Worm (Caenorhabditis elegans) whole organism, L3 larva: ENCODE measurements around the gene F09E5.3.

ENCODE experiments used
- R02D3.7 ChIP-seq: fragments of 150-350 bp; optimal IDR thresholded peaks from 2 replicates; lab custom pipeline; 2014; ENCODE audit warnings: missing biosample characterization, missing genetic modification characterization
- egl-27 ChIP-seq: sonication (generic microtip); optimal IDR thresholded peaks from 4 replicates; lab custom pipeline; 2017; ENCODE audit warnings: missing biosample characterization, missing genetic modification reagents, missing genetic modification characterization
- lin-39 ChIP-seq: fragments of 150-350 bp; optimal IDR thresholded peaks from 2 replicates; lab custom pipeline; 2018; ENCODE audit warnings: missing biosample characterization, missing genetic modification reagents, missing genetic modification characterization
- nfya-1 ChIP-seq: sonication (generic microtip); optimal IDR thresholded peaks from 2 replicates; lab custom pipeline; 2017; ENCODE audit warnings: missing genetic modification characterization, mild to moderate bottlenecking, missing compliant biosample characterization, antibody characterized with exemption, moderate library complexity; ENCODE audit not compliant: insufficient read depth
- nhr-76 ChIP-seq: fragments of 150-350 bp; sonication (generic microtip); optimal IDR thresholded peaks from 5 replicates; lab custom pipeline; 2014; ENCODE audit warnings: missing biosample characterization, missing genetic modification characterization
- nhr-77 ChIP-seq: fragments of 150-350 bp; optimal IDR thresholded peaks from 2 replicates; lab custom pipeline; 2014; ENCODE audit warnings: missing biosample characterization, missing genetic modification characterization
- snpc-4 ChIP-seq: fragments of 150-350 bp; optimal IDR thresholded peaks from 2 replicates; lab custom pipeline; 2014; ENCODE audit warnings: missing biosample characterization, missing genetic modification characterization
- tbx-2 ChIP-seq: sonication (generic microtip); optimal IDR thresholded peaks from 2 replicates; lab custom pipeline; 2016; ENCODE audit warnings: mild to moderate bottlenecking, missing genetic modification characterization, missing compliant biosample characterization
- unc-62 ChIP-seq: fragments of 150-350 bp; sonication (generic microtip); optimal IDR thresholded peaks from 4 replicates; lab custom pipeline; 2014; ENCODE audit warnings: missing biosample characterization, missing genetic modification reagents, missing genetic modification characterization
- ztf-4 ChIP-seq: fragments of 150-350 bp; optimal IDR thresholded peaks from 2 replicates; lab custom pipeline; 2014; ENCODE audit warnings: missing biosample characterization, missing genetic modification characterization

DNA sequence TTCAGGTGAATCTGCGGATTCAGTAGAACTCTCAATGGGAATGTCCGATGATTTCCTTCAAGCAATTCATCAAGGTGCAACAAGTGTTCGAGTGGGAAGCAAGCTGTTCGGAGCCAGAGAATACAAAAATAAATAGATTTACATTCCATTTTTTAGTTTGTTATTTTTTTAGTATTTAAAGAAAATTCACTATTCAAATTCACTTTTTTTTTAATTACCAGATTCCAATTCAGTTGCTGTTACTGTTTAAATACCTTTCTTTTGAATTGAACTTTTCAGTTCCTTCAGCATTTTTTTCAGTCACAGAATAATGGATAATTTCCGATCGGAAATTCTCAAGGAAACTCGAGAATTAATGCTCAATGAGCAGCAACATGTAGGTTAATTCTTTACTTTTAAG, 22.0 kb upstream of the F09E5.3 start, which contains the start of gene F09E5.7:
- TF ChIP-seq egl-27 (no peak), lin-39 (tag; lab: Kevin White, UChicago) (no peak), ztf-4 (tag; lab: Kevin White, UChicago) (no peak), R02D3.7 (tag; lab: Kevin White, UChicago) (no peak), nhr-77 (tag; lab: Kevin White, UChicago) (no peak), nhr-76 (no peak), unc-62 (GFP tag; lab: Kevin White, UChicago) (no peak), nfya-1 (tag; lab: Kevin White, UChicago) (no peak), tbx-2 (tag; lab: Kevin White, UChicago) (no peak), snpc-4 (tag; lab: Kevin White, UChicago) (no peak)
